Worm (Caenorhabditis elegans): ENCODE data around the gene Y113G7B.27.

The Y113G7B.27 gene

DNA sequence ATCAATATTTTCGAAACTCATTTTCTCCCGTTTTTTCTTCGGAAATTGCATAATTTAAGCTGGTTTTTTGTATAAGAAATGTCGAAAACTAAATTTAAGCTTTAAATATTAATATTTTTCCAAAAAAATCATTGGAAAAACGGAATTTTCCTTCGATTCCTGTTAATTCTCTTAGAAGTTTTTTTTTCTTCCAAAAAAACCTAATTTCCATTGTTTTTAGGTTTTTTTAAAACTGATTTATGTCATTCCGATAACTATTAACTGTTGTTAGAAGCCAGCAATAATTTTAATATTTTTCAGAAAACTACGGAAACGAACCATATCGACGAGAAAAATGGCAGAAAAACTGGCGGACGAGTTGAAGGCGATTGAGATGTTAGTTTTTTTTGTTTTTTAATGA is 8.7 kb downstream of the Y113G7B.27 start, which contains the start of gene fbxa-114:
TSS of gene fbxa-114 (plus strand) at position 301 of the 400 bp plus-strand sequence.
- TF ChIP-seq lsy-27 (tag; optimal IDR thresholded peaks at IDR 0.05; ENCODE audit: borderline replicate concordance, insufficient read depth) (no peak), egl-44 (GFP tag; IDR thresholded peaks at IDR 0.05) (no peak), nhr-179 (tag; optimal IDR thresholded peaks at IDR 0.05) (no peak), egrh-3 (GFP tag; IDR thresholded peaks at IDR 0.05) (no peak), madf-3 (GFP tag; IDR thresholded peaks at IDR 0.05) (no peak)

DNA sequence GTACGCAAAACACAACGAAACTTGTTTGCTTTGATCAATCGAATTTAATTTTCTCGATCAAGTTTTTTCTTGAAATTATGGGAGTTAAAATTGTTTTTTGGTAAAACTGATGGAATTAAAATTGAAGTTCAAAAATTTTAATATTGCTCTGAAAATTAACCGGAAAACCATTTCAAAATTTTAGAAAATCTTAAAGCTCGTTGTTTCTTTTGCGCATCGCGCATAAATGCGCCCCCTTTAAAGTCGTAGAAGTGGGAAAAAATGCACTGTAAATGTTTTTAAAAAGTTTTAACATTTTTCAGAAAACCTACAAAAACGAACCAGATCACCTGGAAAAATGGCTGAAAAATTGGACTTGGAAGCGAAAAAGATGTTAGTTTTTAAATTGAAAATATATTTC is 10.5 kb downstream of the Y113G7B.27 start, which contains the start of gene fbxa-113:
TSS of gene fbxa-113 (plus strand) at position 301 of the 400 bp plus-strand sequence.
- peak; percentile 39 for TF ChIP-seq him-1 (tag; optimal IDR thresholded peaks at IDR 0.05)
- TF ChIP-seq B0035.1 (tag; optimal IDR thresholded peaks at IDR 0.05) = no peak

ce11 chrV:20206086-20206485 is 13.5 kb downstream of the Y113G7B.27 start, which contains the start of the genes fbxb-59 and srbc-34:
TSS of gene fbxb-59 (minus strand) at chrV:20206186.
TSS of gene srbc-34 (plus strand) at chrV:20206318.
- no peak for TF ChIP-seq madf-8 (GFP tag; conservative IDR thresholded peaks at IDR 0.05)
- no peak for TF ChIP-seq athp-1 (tag; optimal IDR thresholded peaks at IDR 0.05)
- TF ChIP-seq nfya-1 (tag; optimal IDR thresholded peaks at IDR 0.05; ENCODE audit: borderline replicate concordance, insufficient read depth) = no peak
- TF ChIP-seq ztf-3 (GFP tag; optimal IDR thresholded peaks at IDR 0.05) = no peak
- TF ChIP-seq dpff-1 (tag; optimal IDR thresholded peaks at IDR 0.05) = no peak

DNA sequence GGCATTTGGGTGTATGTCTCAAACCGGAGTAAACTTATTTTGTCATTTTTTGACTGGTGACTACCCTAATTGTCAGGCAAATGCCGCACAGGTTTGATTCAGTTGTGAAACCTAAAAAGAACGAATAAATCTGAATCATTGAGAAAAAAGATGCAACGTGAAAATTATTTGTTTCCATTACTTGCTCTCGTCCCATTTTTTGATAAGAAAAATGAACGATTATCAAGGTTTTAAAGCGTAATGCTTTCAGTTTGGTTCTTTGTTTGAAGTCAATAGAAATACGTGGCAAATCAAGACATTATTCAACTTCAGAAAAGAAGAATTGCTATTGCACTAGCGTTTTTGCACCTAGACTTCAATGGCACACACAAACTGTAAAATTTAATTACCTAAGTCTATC is 20.0 kb downstream of the Y113G7B.27 start, which contains the start of gene Y113G7B.12:
TSS of gene Y113G7B.12 (minus strand) at position 101 of the 400 bp plus-strand sequence.
- TF ChIP-seq ztf-18 (tag; optimal IDR thresholded peaks at IDR 0.05) (no peak), mes-4 (tag; optimal IDR thresholded peaks at IDR 0.05) (no peak), ztf-6 (GFP tag; IDR thresholded peaks at IDR 0.05) (no peak), bed-1 (GFP tag; IDR thresholded peaks at IDR 0.05) (no peak), T07F8.4 (tag; optimal IDR thresholded peaks at IDR 0.05) (no peak), F22D6.2 (tag; optimal IDR thresholded peaks at IDR 0.05) (no peak), B0336.3 (GFP tag; IDR thresholded peaks at IDR 0.05) (no peak), Y56A3A.18 (GFP tag; IDR thresholded peaks at IDR 0.05) (no peak), pha-4 (tag; optimal IDR thresholded peaks at IDR 0.05) (no peak), snpc-4 (GFP tag; optimal IDR thresholded peaks at IDR 0.05) (no peak), snpc-4 (tag; optimal IDR thresholded peaks at IDR 0.05) (no peak), cebp-1 (GFP tag; IDR thresholded peaks at IDR 0.05) (no peak), cebp-1 (tag; optimal IDR thresholded peaks at IDR 0.05) (no peak), nfya-1 (tag; optimal IDR thresholded peaks at IDR 0.05; ENCODE audit: borderline replicate concordance, insufficient read depth) (no peak), somi-1 (GFP tag; optimal IDR thresholded peaks at IDR 0.05) (no peak), rcor-1 (GFP tag; IDR thresholded peaks at IDR 0.05) (no peak), nhr-179 (tag; optimal IDR thresholded peaks at IDR 0.05) (no peak), ztf-22 (GFP tag; optimal IDR thresholded peaks at IDR 0.05) (no peak), attf-6 (GFP tag; IDR thresholded peaks at IDR 0.05) (no peak)

- TF ChIP-seq lin-35 (GFP tag; optimal IDR thresholded peaks at IDR 0.05) (no peak), rpc-1 (optimal IDR thresholded peaks at IDR 0.05) (no peak), rpc-1 (tag; optimal IDR thresholded peaks at IDR 0.05) (no peak), sdz-38 (tag; optimal IDR thresholded peaks at IDR 0.05) (no peak)
These were observed 20.5 kb downstream of the Y113G7B.27 start for ce11 chrV:20213097-20213496.
